Worm (Caenorhabditis elegans): Measurements from ENCODE around the gene C32D5.14.
A peak's percentile ranks its signal among the peaks of the same experiment; 100 is the strongest.

C32D5.14 gene

ce11 chrII:6360822-6361221 lies 25.5 kb downstream of the C32D5.14 start, which contains the start of gene K10B2.4 (continued):
- TF ChIP-seq dpl-1 (GFP tag; optimal IDR thresholded peaks at IDR 0.05) (peak; percentile 78), nhr-237 (tag; optimal IDR thresholded peaks at IDR 0.05) (no peak), R02D3.7 (tag; optimal IDR thresholded peaks at IDR 0.05) (no peak), sdz-12 (GFP tag; optimal IDR thresholded peaks at IDR 0.05) (no peak), madf-5 (GFP tag; IDR thresholded peaks at IDR 0.05) (no peak), nhr-102 (tag; optimal IDR thresholded peaks at IDR 0.05) (no peak), hlh-30 (tag; optimal IDR thresholded peaks at IDR 0.05; ENCODE audit: insufficient read depth) (peak; percentile 53), F37D6.2 (tag; optimal IDR thresholded peaks at IDR 0.05) (no peak), ZK337.2 (GFP tag; IDR thresholded peaks at IDR 0.05) (no peak), skn-1 (tag; optimal IDR thresholded peaks at IDR 0.05) (no peak), nhr-111 (GFP tag; optimal IDR thresholded peaks at IDR 0.05) (no peak), pqm-1 (tag; optimal IDR thresholded peaks at IDR 0.05) (no peak), daf-19 (GFP tag; conservative IDR thresholded peaks at IDR 0.05) (no peak), ZK546.5 (tag; optimal IDR thresholded peaks at IDR 0.05) (no peak), zag-1 (tag; optimal IDR thresholded peaks at IDR 0.05) (no peak), nhr-10 (tag; optimal IDR thresholded peaks at IDR 0.05) (no peak), nhr-28 (tag; optimal IDR thresholded peaks at IDR 0.05) (peak; percentile 28), rbr-2 (tag; optimal IDR thresholded peaks at IDR 0.05) (peak; percentile 48), gei-8 (GFP tag; optimal IDR thresholded peaks at IDR 0.05) (no peak), T20F7.1 (GFP tag; optimal IDR thresholded peaks at IDR 0.05) (peak; percentile 57), egl-27 (tag; optimal IDR thresholded peaks at IDR 0.05) (no peak), nhr-42 (GFP tag; IDR thresholded peaks at IDR 0.05) (no peak), dve-1 (tag; optimal IDR thresholded peaks at IDR 0.05; ENCODE audit: insufficient read depth) (peak; percentile 35), lin-13 (GFP tag; optimal IDR thresholded peaks at IDR 0.05) (peak; percentile 36), dmd-6 (GFP tag; IDR thresholded peaks at IDR 0.05) (no peak), lin-15B (tag; optimal IDR thresholded peaks at IDR 0.05) (no peak), nhr-77 (tag; optimal IDR thresholded peaks at IDR 0.05) (no peak), mep-1 (tag; optimal IDR thresholded peaks at IDR 0.05) (peak; percentile 87), dmd-9 (GFP tag; IDR thresholded peaks at IDR 0.05) (no peak), hlh-11 (tag; optimal IDR thresholded peaks at IDR 0.05) (peak; percentile 55), lin-38 (GFP tag; IDR thresholded peaks at IDR 0.05) (peak; percentile 81), spr-1 (tag; optimal IDR thresholded peaks at IDR 0.05) (no peak), jun-1 (tag; optimal IDR thresholded peaks at IDR 0.05) (no peak), zfp-2 (tag; optimal IDR thresholded peaks at IDR 0.05) (no peak), vab-7 (GFP tag; IDR thresholded peaks at IDR 0.05) (no peak), nhr-48 (tag; optimal IDR thresholded peaks at IDR 0.05) (no peak), attf-4 (tag; optimal IDR thresholded peaks at IDR 0.05) (no peak), F10B5.3 (tag; optimal IDR thresholded peaks at IDR 0.05) (no peak), daf-8 (GFP tag; IDR thresholded peaks at IDR 0.05) (no peak), ces-1 (GFP tag; optimal IDR thresholded peaks at IDR 0.05) (no peak), lin-29 (GFP tag; IDR thresholded peaks at IDR 0.05) (no peak), ceh-28 (tag; optimal IDR thresholded peaks at IDR 0.05) (no peak), nhr-76 (tag; optimal IDR thresholded peaks at IDR 0.05) (no peak), Y75B8A.6 (GFP tag; IDR thresholded peaks at IDR 0.05) (no peak), zip-11 (GFP tag; IDR thresholded peaks at IDR 0.05) (no peak), nhr-6 (tag; optimal IDR thresholded peaks at IDR 0.05) (no peak), ceh-44 (GFP tag; IDR thresholded peaks at IDR 0.05) (no peak), mes-2 (tag; optimal IDR thresholded peaks at IDR 0.05; ENCODE audit: poor library complexity, severe bottlenecking) (peak; percentile 90), mxl-2 (GFP tag; conservative IDR thresholded peaks at IDR 0.05) (no peak), madf-9 (GFP tag; conservative IDR thresholded peaks at IDR 0.05) (no peak), F44E2.7 (GFP tag; IDR thresholded peaks at IDR 0.05) (no peak), set-16 (GFP tag; IDR thresholded peaks at IDR 0.05) (no peak), dmd-8 (GFP tag; IDR thresholded peaks at IDR 0.05) (no peak)
